Worm (Caenorhabditis elegans) whole organism, L4/young adult: Measurements from ENCODE around the gene grsp-3.

ENCODE experiments used
- W03F9.2 ChIP-seq: fragments of 150-350 bp; optimal IDR thresholded peaks from 2 replicates; lab custom pipeline; 2014; ENCODE audit warnings: missing biosample characterization, missing genetic modification characterization
- dao-5 ChIP-seq: sonication (generic microtip); optimal IDR thresholded peaks from 2 replicates; lab custom pipeline; 2016; ENCODE audit warnings: missing genotype, missing genetic modification characterization, moderate library complexity, missing compliant biosample characterization
- him-1 ChIP-seq: sonication (generic microtip); optimal IDR thresholded peaks from 2 replicates; lab custom pipeline; 2016; ENCODE audit warnings: missing genotype, missing genetic modification reagents, missing genetic modification characterization, missing compliant biosample characterization

The grsp-3 gene

ce11 chrIV:7153362-7153761 is 21.6 kb upstream of the grsp-3 start, which contains the start of gene C34D4.3:
TSS of gene C34D4.3 (plus strand) at chrIV:7153662.
- no peak for TF ChIP-seq dao-5 (tag; lab: Kevin White, UChicago)
- TF ChIP-seq him-1 (tag; lab: Kevin White, UChicago), result no peak
- no peak for TF ChIP-seq W03F9.2

ce11 chrIV:7152409-7152808 is 20.7 kb upstream of the grsp-3 start, which contains the start of gene col-113:
TSS of gene col-113 (minus strand) at chrIV:7152509.
- TF ChIP-seq W03F9.2 (no peak), dao-5 (tag; lab: Kevin White, UChicago) (no peak), him-1 (tag; lab: Kevin White, UChicago) (no peak)

DNA sequence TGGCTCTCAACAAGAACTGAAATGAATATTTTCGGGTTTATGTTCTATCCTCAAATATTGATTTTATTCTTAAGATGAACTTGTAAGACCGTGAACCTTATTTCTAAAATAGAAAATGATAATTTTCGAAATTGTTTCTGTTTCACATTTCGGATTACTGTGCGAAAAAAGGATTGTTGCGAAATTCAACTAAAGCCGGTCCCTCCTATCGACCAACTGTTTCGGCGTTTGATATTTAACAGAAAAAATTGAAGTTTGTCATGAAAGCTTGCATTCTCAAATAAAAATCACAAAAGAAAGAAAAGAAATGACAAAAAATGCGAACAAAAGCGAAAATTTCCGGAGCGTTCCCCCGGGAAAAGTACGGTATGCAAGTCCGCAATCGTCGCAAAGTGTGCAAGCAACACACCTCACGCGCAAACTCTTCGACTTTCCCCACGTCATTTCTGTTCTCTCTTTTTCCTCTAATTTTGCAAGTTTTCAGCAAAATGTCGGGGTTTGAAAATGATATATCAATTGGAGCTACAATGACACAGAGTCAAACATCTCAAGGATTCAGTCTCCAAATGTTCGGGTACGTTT is 17.4 kb upstream of the grsp-3 start, which contains the start of gene C34D4.4:
TSS of gene C34D4.4 (plus strand) at position 342 of the 582 bp plus-strand sequence.
- TF ChIP-seq dao-5 (tag; lab: Kevin White, UChicago) (no peak), W03F9.2 (no peak), him-1 (tag; lab: Kevin White, UChicago) (no peak)

ce11 chrIV:7147722-7148121 is 16.0 kb upstream of the grsp-3 start:
- TF ChIP-seq him-1 (tag; lab: Kevin White, UChicago) (no peak), dao-5 (tag; lab: Kevin White, UChicago) (no peak), W03F9.2 (peak; percentile 21)

- TF ChIP-seq W03F9.2 (no peak), him-1 (tag; lab: Kevin White, UChicago) (no peak), dao-5 (tag; lab: Kevin White, UChicago) (no peak)
These were observed 13.0 kb upstream of the grsp-3 start, which contains the start of gene hecd-1 for ce11 chrIV:7144670-7145257. TSS of gene hecd-1 (minus strand) at chrIV:7144720.

ce11 chrIV:7139143-7139542 is 7.4 kb upstream of the grsp-3 start:
- no peak for TF ChIP-seq dao-5 (tag; lab: Kevin White, UChicago)

- TF ChIP-seq W03F9.2, result no peak
- TF ChIP-seq dao-5 (tag; lab: Kevin White, UChicago), result no peak
- no peak for TF ChIP-seq him-1 (tag; lab: Kevin White, UChicago)
These were observed 2.3 kb upstream of the grsp-3 start, which contains the start of gene mutd-1 for ce11 chrIV:7133983-7134382. TSS of gene mutd-1 (minus strand) at chrIV:7134083.

DNA sequence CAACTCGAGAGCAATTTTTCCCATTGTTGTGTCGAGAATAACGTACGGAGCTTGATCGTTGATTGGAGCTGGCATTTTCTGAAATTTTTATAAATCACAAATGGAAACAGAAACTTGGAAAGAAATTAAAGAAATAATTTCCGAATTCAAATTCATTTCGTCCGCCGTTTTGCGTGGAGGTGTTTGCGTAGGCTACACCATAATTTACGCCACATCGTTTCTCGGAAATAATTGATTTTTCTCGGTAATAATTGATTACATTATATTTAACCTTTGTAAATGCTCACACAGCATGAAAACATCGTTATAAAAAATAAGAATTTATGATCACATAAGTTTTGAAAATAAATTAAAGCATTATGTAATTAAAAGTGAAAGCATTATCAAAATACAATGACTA is 1.4 kb upstream of the grsp-3 start, which contains the start of gene cyn-12:
TSS of gene cyn-12 (minus strand) at position 78 of the 400 bp plus-strand sequence.
- TF ChIP-seq him-1 (tag; lab: Kevin White, UChicago) (no peak), W03F9.2 (no peak), dao-5 (tag; lab: Kevin White, UChicago) (no peak)

ce11 chrIV:7121313-7122055 is 10.2 kb downstream of the grsp-3 start, which contains the start of the genes C34D4.10 and str-48:
TSS of gene C34D4.10 (minus strand) at chrIV:7121413.
TSS of gene str-48 (plus strand) at chrIV:7122005.
- TF ChIP-seq dao-5 (tag; lab: Kevin White, UChicago), result no peak
- TF ChIP-seq him-1 (tag; lab: Kevin White, UChicago), result no peak
- no peak for TF ChIP-seq W03F9.2

ce11 chrIV:7114599-7114998 is 17.1 kb downstream of the grsp-3 start, which contains the start of gene nas-8:
TSS of gene nas-8 (plus strand) at chrIV:7114899.
- TF ChIP-seq W03F9.2, result no peak
- no peak for TF ChIP-seq dao-5 (tag; lab: Kevin White, UChicago)
- no peak for TF ChIP-seq him-1 (tag; lab: Kevin White, UChicago)

DNA sequence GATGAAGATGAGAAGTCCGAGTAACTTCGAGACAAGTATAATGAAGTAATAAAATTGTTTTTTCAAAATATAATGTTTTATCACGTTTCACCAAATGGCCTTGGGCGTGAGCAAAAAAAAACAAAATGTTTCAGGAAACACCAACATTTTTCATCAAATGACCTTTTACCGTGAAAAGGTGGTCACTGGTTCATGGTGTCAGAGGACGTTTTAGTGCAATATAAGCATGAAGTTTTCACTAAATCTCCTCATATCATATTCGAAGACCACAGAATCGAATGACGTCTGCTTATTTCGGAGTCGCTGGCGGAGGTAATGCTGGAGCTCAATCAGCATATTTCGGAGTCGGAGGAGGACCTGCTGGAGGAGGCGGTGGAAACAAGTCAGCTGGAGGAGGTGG is 20.4 kb downstream of the grsp-3 start, which contains the start of the genes ZC477.7 and ssq-3:
TSS of gene ZC477.7 (minus strand) at position 101 of the 400 bp plus-strand sequence.
TSS of gene ssq-3 (plus strand) at position 251 of the 400 bp plus-strand sequence.
- TF ChIP-seq him-1 (tag; lab: Kevin White, UChicago) (no peak), dao-5 (tag; lab: Kevin White, UChicago) (no peak), W03F9.2 (no peak)

- TF ChIP-seq dao-5 (tag; lab: Kevin White, UChicago) (no peak), him-1 (tag; lab: Kevin White, UChicago) (no peak), W03F9.2 (no peak)
These were observed 23.8 kb downstream of the grsp-3 start, which contains the start of gene ZC477.2 for ce11 chrIV:7107893-7108292. TSS of gene ZC477.2 (plus strand) at chrIV:7108193.

ce11 chrIV:7103211-7103679 is 28.5 kb downstream of the grsp-3 start, which contains the start of the genes rde-8 and ZC477.3:
TSS of gene rde-8 (minus strand) at chrIV:7103261.
TSS of gene ZC477.3 (plus strand) at chrIV:7103492.
- TF ChIP-seq him-1 (tag; lab: Kevin White, UChicago) (no peak), W03F9.2 (peak; percentile 75), dao-5 (tag; lab: Kevin White, UChicago) (no peak)
